Worm (Caenorhabditis elegans): ENCODE measurements around the gene rnr-2.

ce11 chrIII:4103171-4103570, 8.4 kb upstream of the rnr-2 start:
- TF ChIP-seq ceh-19 (GFP tag; optimal IDR thresholded peaks at IDR 0.05): no peak
- TF ChIP-seq nhr-11 (tag; optimal IDR thresholded peaks at IDR 0.05): no peak
- no peak for TF ChIP-seq pqm-1 (tag; optimal IDR thresholded peaks at IDR 0.05)
- TF ChIP-seq elt-2 (tag; optimal IDR thresholded peaks at IDR 0.05): no peak
- no peak for TF ChIP-seq ceh-14 (tag; optimal IDR thresholded peaks at IDR 0.05)
- TF ChIP-seq sox-2 (GFP tag; IDR thresholded peaks at IDR 0.05): no peak
- TF ChIP-seq nfya-1 (tag; optimal IDR thresholded peaks at IDR 0.05): no peak
- no peak for TF ChIP-seq ama-1 (optimal IDR thresholded peaks at IDR 0.05)
- no peak for TF ChIP-seq rnt-1 (tag; optimal IDR thresholded peaks at IDR 0.05)
